Worm (Caenorhabditis elegans): ENCODE measurements around the gene F53C11.5.

The F53C11.5 gene

DNA sequence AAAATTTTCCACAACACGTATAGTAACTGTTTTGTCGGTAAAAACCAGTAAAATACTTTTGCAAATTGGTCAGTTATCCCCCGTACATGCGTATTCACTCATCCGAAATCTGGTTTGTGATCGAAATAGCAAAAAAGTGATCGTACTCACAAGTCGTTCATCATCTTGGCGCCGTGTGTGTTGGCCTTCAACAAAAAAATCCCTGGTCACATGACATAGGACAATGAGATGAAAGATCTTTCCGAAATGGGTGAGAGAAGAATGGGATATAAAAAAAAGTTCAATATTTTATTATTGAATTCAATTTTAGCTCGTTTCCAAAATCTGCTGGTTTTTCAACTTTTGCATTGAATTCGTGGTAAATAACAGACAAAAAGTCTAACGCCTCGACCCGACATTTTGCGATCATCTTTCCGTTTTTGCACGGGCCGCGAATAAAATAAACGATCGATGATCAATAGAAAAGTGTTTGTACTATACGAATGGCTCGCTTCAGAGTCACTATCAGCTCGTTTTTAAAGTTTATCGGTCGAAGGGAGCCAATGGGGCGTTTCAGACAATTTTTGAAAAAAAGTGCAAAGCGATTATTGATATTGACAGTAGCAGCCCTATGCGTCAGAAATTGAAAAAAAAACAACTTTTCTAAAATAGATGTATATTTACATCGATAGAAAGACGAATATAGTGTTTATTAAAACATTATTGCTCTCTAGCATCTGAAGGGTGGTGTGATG is 766 bp downstream of the F53C11.5 start:
- TF ChIP-seq klf-2 (GFP tag; conservative IDR thresholded peaks at IDR 0.05) (no peak), ztf-29 (GFP tag; IDR thresholded peaks at IDR 0.05) (no peak), ztf-23 (GFP tag; IDR thresholded peaks at IDR 0.05) (no peak), tab-1 (GFP tag; IDR thresholded peaks at IDR 0.05) (no peak)

DNA sequence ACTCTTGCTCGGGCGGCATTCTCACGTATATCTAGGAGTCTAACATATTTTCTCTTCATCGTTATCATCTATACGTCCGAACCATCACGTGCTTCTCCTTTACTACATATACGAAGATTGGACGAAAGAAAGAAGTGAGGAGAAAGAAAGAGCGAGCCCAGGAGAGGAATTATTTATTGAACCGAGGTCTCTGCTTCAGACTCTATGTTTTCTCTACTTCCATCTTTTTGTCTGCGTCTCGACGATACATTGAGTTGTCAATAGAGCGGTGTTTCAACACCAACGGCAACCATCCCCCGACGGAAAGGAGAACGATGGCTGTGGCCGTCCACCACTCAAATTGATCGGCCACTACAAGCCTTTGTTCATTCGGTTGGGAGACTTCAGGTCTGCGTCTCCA is 2.0 kb downstream of the F53C11.5 start:
- TF ChIP-seq ztf-23 (GFP tag; IDR thresholded peaks at IDR 0.05) (0 out of 2 replicates have a peak, but pooled peaks have one; percentile 26), T22C8.4 (GFP tag; IDR thresholded peaks at IDR 0.05) (peak; percentile 55; the same call in 1 of the 2 replicates), flt-1 (GFP tag; IDR thresholded peaks at IDR 0.05) (peak; percentile 73), tab-1 (GFP tag; IDR thresholded peaks at IDR 0.05) (no peak), klf-2 (GFP tag; conservative IDR thresholded peaks at IDR 0.05) (no peak), ztf-29 (GFP tag; IDR thresholded peaks at IDR 0.05) (no peak; the same call in 1 of the 2 replicates), ref-1 (GFP tag; conservative IDR thresholded peaks at IDR 0.05) (no peak), med-1 (GFP tag; optimal IDR thresholded peaks at IDR 0.05; ENCODE audit: insufficient read depth) (no peak), cog-1 (tag; optimal IDR thresholded peaks at IDR 0.05) (peak; percentile 82)

- TF ChIP-seq T22C8.4 (GFP tag; IDR thresholded peaks at IDR 0.05) (no peak), ztf-23 (GFP tag; IDR thresholded peaks at IDR 0.05) (no peak), med-1 (GFP tag; optimal IDR thresholded peaks at IDR 0.05; ENCODE audit: insufficient read depth) (no peak), klf-2 (GFP tag; conservative IDR thresholded peaks at IDR 0.05) (no peak), ztf-29 (GFP tag; IDR thresholded peaks at IDR 0.05) (no peak), flt-1 (GFP tag; IDR thresholded peaks at IDR 0.05) (no peak), ref-1 (GFP tag; conservative IDR thresholded peaks at IDR 0.05) (no peak), tab-1 (GFP tag; IDR thresholded peaks at IDR 0.05) (no peak), cog-1 (tag; optimal IDR thresholded peaks at IDR 0.05) (no peak)
These were observed 2.8 kb downstream of the F53C11.5 start for ce11 chrV:13790117-13790516.

- no peak for TF ChIP-seq ztf-23 (GFP tag; IDR thresholded peaks at IDR 0.05)
- TF ChIP-seq ref-1 (GFP tag; conservative IDR thresholded peaks at IDR 0.05): no peak
- no peak for TF ChIP-seq T22C8.4 (GFP tag; IDR thresholded peaks at IDR 0.05)
These were observed 3.2 kb downstream of the F53C11.5 start for ce11 chrV:13790557-13790956.

DNA sequence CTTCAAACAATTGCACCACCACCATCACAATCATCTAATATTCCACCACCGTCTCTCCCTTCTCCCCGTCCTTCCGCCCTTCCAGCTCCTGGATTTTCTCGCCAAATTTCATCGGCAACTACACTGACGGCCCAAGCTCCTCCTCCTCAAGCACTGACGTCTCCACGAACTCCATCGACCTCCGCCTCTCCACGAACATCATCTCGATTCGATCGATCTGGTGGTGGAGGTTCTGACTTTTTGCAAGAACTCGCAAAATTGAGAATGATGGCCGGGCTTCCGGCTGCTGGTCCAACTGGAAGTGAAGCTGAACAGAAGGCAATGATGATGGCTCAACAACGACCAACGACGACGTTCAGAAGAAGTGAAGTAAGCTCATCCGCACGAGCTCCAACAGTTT is 6.7 kb downstream of the F53C11.5 start:
- TF ChIP-seq T22C8.4 (GFP tag; IDR thresholded peaks at IDR 0.05): no peak
- TF ChIP-seq klf-2 (GFP tag; conservative IDR thresholded peaks at IDR 0.05): no peak
- no peak for TF ChIP-seq tab-1 (GFP tag; IDR thresholded peaks at IDR 0.05)
- no peak for TF ChIP-seq ztf-29 (GFP tag; IDR thresholded peaks at IDR 0.05)
- no peak for TF ChIP-seq ztf-23 (GFP tag; IDR thresholded peaks at IDR 0.05)
- TF ChIP-seq ref-1 (GFP tag; conservative IDR thresholded peaks at IDR 0.05): no peak
- TF ChIP-seq flt-1 (GFP tag; IDR thresholded peaks at IDR 0.05): no peak
- TF ChIP-seq med-1 (GFP tag; optimal IDR thresholded peaks at IDR 0.05; ENCODE audit: insufficient read depth): no peak
- TF ChIP-seq cog-1 (tag; optimal IDR thresholded peaks at IDR 0.05): no peak

DNA sequence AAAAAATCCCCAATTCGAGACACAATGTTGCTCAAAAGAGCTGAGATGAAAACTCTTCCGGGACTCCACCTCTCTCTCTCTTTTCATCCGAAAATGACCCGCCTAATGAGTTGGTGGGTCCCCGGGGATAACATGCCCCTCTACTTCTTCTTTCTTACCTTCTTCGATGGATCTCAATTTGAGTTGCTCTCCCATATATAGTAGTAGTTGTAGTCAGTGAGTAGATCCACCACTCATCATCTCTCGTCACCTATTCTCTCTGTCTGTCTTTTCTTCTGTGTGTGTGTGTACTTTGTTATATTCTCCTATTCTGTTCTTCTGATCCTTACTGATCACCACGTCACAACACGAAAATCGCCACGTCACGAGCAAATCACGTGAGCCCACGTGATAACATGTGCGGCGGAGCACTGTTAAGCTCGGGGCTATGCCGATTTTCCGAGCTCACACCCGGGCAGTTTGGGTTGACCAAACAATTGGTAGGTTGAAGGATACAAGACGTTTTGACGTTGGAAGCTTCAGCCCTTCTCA is 9.0 kb downstream of the F53C11.5 start, which contains the start of gene twk-32:
TSS of gene twk-32 (plus strand) at position 396 of the 531 bp plus-strand sequence.
- TF ChIP-seq med-1 (GFP tag; optimal IDR thresholded peaks at IDR 0.05; ENCODE audit: insufficient read depth) (no peak), flt-1 (GFP tag; IDR thresholded peaks at IDR 0.05) (no peak), T22C8.4 (GFP tag; IDR thresholded peaks at IDR 0.05) (no peak), tab-1 (GFP tag; IDR thresholded peaks at IDR 0.05) (no peak), ztf-23 (GFP tag; IDR thresholded peaks at IDR 0.05) (no peak)

ce11 chrV:13799190-13799589 is 11.8 kb downstream of the F53C11.5 start:
- TF ChIP-seq med-1 (GFP tag; optimal IDR thresholded peaks at IDR 0.05; ENCODE audit: insufficient read depth): no peak
- no peak for TF ChIP-seq ref-1 (GFP tag; conservative IDR thresholded peaks at IDR 0.05)
- TF ChIP-seq cog-1 (tag; optimal IDR thresholded peaks at IDR 0.05): no peak
- TF ChIP-seq ztf-23 (GFP tag; IDR thresholded peaks at IDR 0.05): no peak

ce11 chrV:13803902-13804301 is 16.6 kb downstream of the F53C11.5 start, which contains the start of gene swan-2:
Gene swan-2, minus strand, starts transcription at chrV:13804281.
- TF ChIP-seq T22C8.4 (GFP tag; IDR thresholded peaks at IDR 0.05) (no peak), klf-2 (GFP tag; conservative IDR thresholded peaks at IDR 0.05) (no peak), tab-1 (GFP tag; IDR thresholded peaks at IDR 0.05) (no peak), ref-1 (GFP tag; conservative IDR thresholded peaks at IDR 0.05) (no peak), ztf-29 (GFP tag; IDR thresholded peaks at IDR 0.05) (no peak), ztf-23 (GFP tag; IDR thresholded peaks at IDR 0.05) (no peak), med-1 (GFP tag; optimal IDR thresholded peaks at IDR 0.05; ENCODE audit: insufficient read depth) (no peak), cog-1 (tag; optimal IDR thresholded peaks at IDR 0.05) (no peak), flt-1 (GFP tag; IDR thresholded peaks at IDR 0.05) (no peak)

DNA sequence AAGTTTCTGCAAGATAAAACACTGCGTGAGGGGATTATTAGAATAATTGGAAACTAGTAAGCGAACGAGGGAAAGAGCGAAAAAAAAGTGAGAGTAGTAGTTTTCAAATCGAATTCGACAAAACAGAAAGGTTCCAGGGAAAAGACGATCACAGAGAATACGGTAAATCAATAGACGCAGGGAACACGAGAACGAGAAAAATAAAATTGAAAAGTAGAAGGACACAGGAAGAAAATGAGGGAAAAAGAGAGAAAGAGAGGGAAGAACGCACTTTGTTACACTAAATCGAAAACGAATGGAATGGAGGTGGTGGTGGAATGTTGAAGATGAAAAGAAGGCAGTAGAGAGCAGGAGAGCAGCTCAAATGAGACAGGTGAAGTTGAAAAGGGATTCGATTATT is 19.9 kb downstream of the F53C11.5 start, which contains the start of gene swan-1:
TSS of gene swan-1 (minus strand) at position 6 of the 400 bp plus-strand sequence.
- TF ChIP-seq T22C8.4 (GFP tag; IDR thresholded peaks at IDR 0.05) (no peak), cog-1 (tag; optimal IDR thresholded peaks at IDR 0.05) (no peak), flt-1 (GFP tag; IDR thresholded peaks at IDR 0.05) (no peak), tab-1 (GFP tag; IDR thresholded peaks at IDR 0.05) (no peak), ref-1 (GFP tag; conservative IDR thresholded peaks at IDR 0.05) (no peak), med-1 (GFP tag; optimal IDR thresholded peaks at IDR 0.05; ENCODE audit: insufficient read depth) (no peak), ztf-29 (GFP tag; IDR thresholded peaks at IDR 0.05) (no peak), klf-2 (GFP tag; conservative IDR thresholded peaks at IDR 0.05) (no peak), ztf-23 (GFP tag; IDR thresholded peaks at IDR 0.05) (no peak)

DNA sequence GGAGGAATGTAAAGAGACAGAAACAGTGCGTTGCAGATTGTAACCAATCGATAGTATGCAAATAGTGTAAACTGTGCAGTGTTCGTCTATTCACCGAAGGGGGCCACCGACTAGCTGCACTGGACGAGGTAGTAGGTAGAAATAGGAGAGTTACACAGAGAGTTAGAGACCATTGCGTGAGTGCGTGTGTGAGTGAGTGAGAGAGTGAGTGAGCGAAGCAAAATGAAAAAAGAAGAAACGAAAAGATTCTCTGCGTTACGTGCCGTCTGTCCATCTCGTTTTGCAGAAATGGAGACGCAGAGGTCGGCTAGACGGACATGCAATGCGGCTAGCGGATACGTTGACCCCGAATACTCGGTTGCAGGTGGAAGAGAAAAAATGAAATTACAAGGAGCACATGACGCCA is 21.1 kb downstream of the F53C11.5 start:
- TF ChIP-seq ztf-29 (GFP tag; IDR thresholded peaks at IDR 0.05) (no peak), ref-1 (GFP tag; conservative IDR thresholded peaks at IDR 0.05) (no peak), cog-1 (tag; optimal IDR thresholded peaks at IDR 0.05) (peak; percentile 63), flt-1 (GFP tag; IDR thresholded peaks at IDR 0.05) (0 out of 2 replicates have a peak, but pooled peaks have one; percentile 65), T22C8.4 (GFP tag; IDR thresholded peaks at IDR 0.05) (peak; percentile 59; the same call in 1 of the 2 replicates)
